Worm (Caenorhabditis elegans): Measurements from ENCODE around the gene frpr-6.

The frpr-6 gene

ce11 chrV:9097213-9097612, 3.7 kb downstream of the frpr-6 start:
- TF ChIP-seq lsy-2 (tag; optimal IDR thresholded peaks at IDR 0.05) (no peak), nhr-2 (tag; optimal IDR thresholded peaks at IDR 0.05) (no peak), pha-4 (tag; optimal IDR thresholded peaks at IDR 0.05) (no peak), ceh-39 (tag; optimal IDR thresholded peaks at IDR 0.05) (no peak), snpc-4 (tag; optimal IDR thresholded peaks at IDR 0.05) (no peak), zip-8 (tag; optimal IDR thresholded peaks at IDR 0.05) (no peak), elt-1 (tag; optimal IDR thresholded peaks at IDR 0.05; ENCODE audit: borderline replicate concordance, insufficient read depth) (no peak), ces-1 (GFP tag; optimal IDR thresholded peaks at IDR 0.05) (no peak), sem-2 (GFP tag; optimal IDR thresholded peaks at IDR 0.05) (no peak), drap-1 (GFP tag; optimal IDR thresholded peaks at IDR 0.05) (no peak), lin-13 (tag; optimal IDR thresholded peaks at IDR 0.05) (no peak)

- no peak for TF ChIP-seq nhr-28 (tag; optimal IDR thresholded peaks at IDR 0.05)
- TF ChIP-seq nhr-12 (tag; optimal IDR thresholded peaks at IDR 0.05): no peak
- TF ChIP-seq zip-8 (tag; optimal IDR thresholded peaks at IDR 0.05): no peak
- no peak for TF ChIP-seq ces-1 (GFP tag; optimal IDR thresholded peaks at IDR 0.05)
- no peak for TF ChIP-seq bed-3 (GFP tag; optimal IDR thresholded peaks at IDR 0.05)
- no peak for TF ChIP-seq hlh-1 (tag; optimal IDR thresholded peaks at IDR 0.05)
- TF ChIP-seq ceh-39 (tag; optimal IDR thresholded peaks at IDR 0.05): no peak
- TF ChIP-seq blmp-1 (tag; optimal IDR thresholded peaks at IDR 0.05): no peak
- TF ChIP-seq mep-1 (tag; optimal IDR thresholded peaks at IDR 0.05): no peak
- TF ChIP-seq nhr-76 (tag; optimal IDR thresholded peaks at IDR 0.05): no peak
- TF ChIP-seq elt-3 (tag; optimal IDR thresholded peaks at IDR 0.05): no peak
- no peak for TF ChIP-seq ceh-83 (GFP tag; optimal IDR thresholded peaks at IDR 0.05)
- TF ChIP-seq snpc-4 (tag; optimal IDR thresholded peaks at IDR 0.05): no peak
- TF ChIP-seq unc-39 (tag; optimal IDR thresholded peaks at IDR 0.05): no peak
- TF ChIP-seq ham-2 (GFP tag; optimal IDR thresholded peaks at IDR 0.05): no peak
- TF ChIP-seq M03D4.4 (tag; optimal IDR thresholded peaks at IDR 0.05): no peak
- no peak for TF ChIP-seq nhr-2 (tag; optimal IDR thresholded peaks at IDR 0.05)
- no peak for TF ChIP-seq lin-32 (GFP tag; optimal IDR thresholded peaks at IDR 0.05)
These were observed 4.3 kb downstream of the frpr-6 start for ce11 chrV:9096674-9097073.

- TF ChIP-seq cnd-1 (tag; optimal IDR thresholded peaks at IDR 0.05) (peak; percentile 6), pha-4 (tag; optimal IDR thresholded peaks at IDR 0.05) (peak; percentile 61), mep-1 (tag; optimal IDR thresholded peaks at IDR 0.05) (peak; percentile 62), unc-62 (GFP tag; optimal IDR thresholded peaks at IDR 0.05) (peak; percentile 87), unc-120 (tag; optimal IDR thresholded peaks at IDR 0.05; ENCODE audit: poor library complexity, severe bottlenecking) (peak; percentile 74), hlh-1 (tag; optimal IDR thresholded peaks at IDR 0.05) (peak; percentile 88), elt-1 (tag; optimal IDR thresholded peaks at IDR 0.05; ENCODE audit: borderline replicate concordance, insufficient read depth) (peak; percentile 49), nhr-2 (tag; optimal IDR thresholded peaks at IDR 0.05) (peak; percentile 72), ceh-39 (tag; optimal IDR thresholded peaks at IDR 0.05) (peak; percentile 59), ceh-43 (GFP tag; optimal IDR thresholded peaks at IDR 0.05) (no peak), sptf-1 (tag; optimal IDR thresholded peaks at IDR 0.05) (no peak), ces-1 (GFP tag; optimal IDR thresholded peaks at IDR 0.05) (peak; percentile 64), nhr-28 (tag; optimal IDR thresholded peaks at IDR 0.05) (no peak), M03D4.4 (tag; optimal IDR thresholded peaks at IDR 0.05) (no peak), lin-32 (GFP tag; optimal IDR thresholded peaks at IDR 0.05) (no peak), nhr-237 (tag; optimal IDR thresholded peaks at IDR 0.05) (peak; percentile 6), lsy-2 (tag; optimal IDR thresholded peaks at IDR 0.05) (peak; percentile 28), bed-3 (GFP tag; optimal IDR thresholded peaks at IDR 0.05) (no peak), drap-1 (GFP tag; optimal IDR thresholded peaks at IDR 0.05) (peak; percentile 29), nhr-12 (tag; optimal IDR thresholded peaks at IDR 0.05) (no peak)
These were observed 5.2 kb downstream of the frpr-6 start, which contains the start of gene F21C10.10 for ce11 chrV:9095613-9096317. Gene F21C10.10 (plus strand): TSS chrV:9096267.

- TF ChIP-seq sem-2 (GFP tag; optimal IDR thresholded peaks at IDR 0.05) (no peak), unc-62 (GFP tag; optimal IDR thresholded peaks at IDR 0.05) (no peak), lin-32 (GFP tag; optimal IDR thresholded peaks at IDR 0.05) (no peak), blmp-1 (tag; optimal IDR thresholded peaks at IDR 0.05) (no peak), zip-8 (tag; optimal IDR thresholded peaks at IDR 0.05) (no peak), unc-39 (tag; optimal IDR thresholded peaks at IDR 0.05) (no peak), ceh-83 (GFP tag; optimal IDR thresholded peaks at IDR 0.05) (no peak), elt-3 (tag; optimal IDR thresholded peaks at IDR 0.05) (no peak), snpc-4 (tag; optimal IDR thresholded peaks at IDR 0.05) (no peak), ceh-39 (tag; optimal IDR thresholded peaks at IDR 0.05) (no peak), lsy-2 (tag; optimal IDR thresholded peaks at IDR 0.05) (no peak), ztf-11 (tag; optimal IDR thresholded peaks at IDR 0.05) (no peak), sptf-1 (tag; optimal IDR thresholded peaks at IDR 0.05) (no peak), bed-3 (GFP tag; optimal IDR thresholded peaks at IDR 0.05) (no peak)
These were observed 6.0 kb downstream of the frpr-6 start for ce11 chrV:9094976-9095375.
